Fruit fly (Drosophila melanogaster) whole organism: Measurements from ENCODE around the gene Dus1.

ENCODE experiments used
- CG8478 ChIP-seq: fragments of >200 bp; optimal IDR thresholded peaks from 2 replicates; lab custom pipeline; 2018; ENCODE audit warnings: inconsistent platforms
- Dll ChIP-seq: fragments of >200 bp; optimal IDR thresholded peaks from 2 replicates; lab custom pipeline; 2017
- EcR ChIP-seq, 2 experiments: fragments of >200 bp; optimal IDR thresholded peaks; 2 replicates each; lab custom pipeline; 2017; ENCODE audit warnings: missing biosample characterization in 2 of 2, missing genetic modification characterization in 2 of 2, missing genetic modification reagents in 2 of 2
- pan ChIP-seq: fragments of >200 bp; optimal IDR thresholded peaks from 2 replicates; lab custom pipeline; 2017
- psq ChIP-seq: fragments of >200 bp; optimal IDR thresholded peaks from 2 replicates; lab custom pipeline; 2017

DNA sequence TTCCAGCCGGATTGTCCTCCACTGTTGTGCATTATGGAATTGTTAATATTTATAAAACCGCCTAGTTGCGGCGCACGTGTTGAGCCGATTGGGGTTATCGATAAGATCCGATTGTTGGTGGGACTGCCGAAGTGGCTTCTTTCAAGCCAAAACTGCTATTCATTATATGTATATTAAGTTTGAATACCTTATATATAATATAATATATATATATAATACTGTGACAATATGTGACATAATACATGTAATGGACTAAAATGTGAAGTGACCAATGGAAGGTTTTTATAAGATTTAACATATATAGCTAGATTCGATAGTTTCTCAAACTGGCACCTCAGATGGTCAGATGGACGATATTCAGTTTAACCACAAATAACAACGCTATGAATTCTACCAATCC is 2.1 kb upstream of the Dus1 start, which contains the start of the genes mbm and CG11555:
- no peak for TF ChIP-seq pan
- no peak for TF ChIP-seq EcR (GFP tag; optimal IDR thresholded peaks at IDR 0.05; lab: Kevin White, UChicago)
- TF ChIP-seq CG8478: no peak
- no peak for TF ChIP-seq Dll (lab: Kevin White, UChicago)
- no peak for TF ChIP-seq psq
